Worm (Caenorhabditis elegans): ENCODE data around the gene ZC15.1.

DNA sequence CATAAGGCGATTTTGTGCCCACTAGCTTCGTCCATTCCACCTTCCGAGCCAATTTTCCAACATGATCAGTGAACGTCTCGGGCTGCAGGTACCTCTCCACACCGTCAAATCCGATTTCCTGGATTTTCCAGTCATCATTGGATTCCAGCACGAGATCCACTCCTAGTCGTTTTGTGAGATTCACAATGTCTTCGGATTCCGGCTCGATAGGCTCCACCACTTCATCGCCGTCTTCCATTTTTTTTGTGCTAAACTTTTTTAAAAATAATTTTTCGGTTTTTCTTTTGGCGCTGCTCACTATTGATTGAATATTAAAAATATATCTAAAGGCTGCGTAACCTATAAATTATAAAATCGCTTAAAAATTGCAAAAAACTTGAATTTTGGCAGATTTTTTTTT lies 38.9 kb upstream of the ZC15.1 start, which contains the start of gene mdt-17:
- TF ChIP-seq M03D4.4 (tag; optimal IDR thresholded peaks at IDR 0.05) (no peak), snpc-4 (tag; optimal IDR thresholded peaks at IDR 0.05) (no peak), nhr-2 (tag; optimal IDR thresholded peaks at IDR 0.05) (no peak), unc-39 (tag; optimal IDR thresholded peaks at IDR 0.05) (no peak), mep-1 (tag; optimal IDR thresholded peaks at IDR 0.05) (no peak), unc-62 (GFP tag; optimal IDR thresholded peaks at IDR 0.05) (no peak), pha-4 (tag; optimal IDR thresholded peaks at IDR 0.05) (no peak)

Data from whole organism, mixed stage, embryonic.